Worm (Caenorhabditis elegans): ENCODE results near the gene nhr-148.
"Not testable (repeated sequence)": the region's sequence is repeated elsewhere in the genome, so short reads cannot be mapped to it uniquely, and the experiment has no call there.

The nhr-148 gene

DNA sequence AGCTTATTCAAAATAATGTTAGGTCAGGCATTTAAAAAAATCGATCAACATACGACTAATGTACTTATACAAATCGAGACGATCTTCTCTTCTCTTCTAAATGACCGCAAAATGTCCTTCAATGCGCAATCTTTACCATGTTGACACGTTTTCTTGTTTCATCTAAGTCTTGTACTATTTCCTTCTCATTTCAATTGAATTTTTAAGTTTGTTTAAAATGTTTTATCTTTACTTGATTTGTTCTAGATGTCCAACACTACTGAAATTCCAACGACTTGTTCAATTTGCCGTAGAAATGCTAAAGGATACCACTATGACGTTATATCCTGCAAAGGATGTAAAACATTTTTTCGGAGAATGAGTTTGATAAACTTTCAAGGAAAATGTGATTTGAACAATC lies at the start of gene nhr-148, which contains the start of gene nhr-263:
TSS of gene nhr-148 (plus strand) at position 215 of the 400 bp plus-strand sequence.
TSS of gene nhr-263 (minus strand) at position 101 of the 400 bp plus-strand sequence.
- no peak for TF ChIP-seq ztf-29 (GFP tag; IDR thresholded peaks at IDR 0.05)
- TF ChIP-seq ref-1 (GFP tag; conservative IDR thresholded peaks at IDR 0.05) = no peak
- TF ChIP-seq klf-2 (GFP tag; conservative IDR thresholded peaks at IDR 0.05) = no peak
- no peak for TF ChIP-seq flt-1 (GFP tag; IDR thresholded peaks at IDR 0.05)
- no peak for TF ChIP-seq tab-1 (GFP tag; IDR thresholded peaks at IDR 0.05)
- no peak for TF ChIP-seq cog-1 (tag; optimal IDR thresholded peaks at IDR 0.05)
- TF ChIP-seq med-1 (GFP tag; optimal IDR thresholded peaks at IDR 0.05; ENCODE audit: insufficient read depth) = no peak
- no peak for TF ChIP-seq ztf-23 (GFP tag; IDR thresholded peaks at IDR 0.05)
- TF ChIP-seq T22C8.4 (GFP tag; IDR thresholded peaks at IDR 0.05) = no peak

DNA sequence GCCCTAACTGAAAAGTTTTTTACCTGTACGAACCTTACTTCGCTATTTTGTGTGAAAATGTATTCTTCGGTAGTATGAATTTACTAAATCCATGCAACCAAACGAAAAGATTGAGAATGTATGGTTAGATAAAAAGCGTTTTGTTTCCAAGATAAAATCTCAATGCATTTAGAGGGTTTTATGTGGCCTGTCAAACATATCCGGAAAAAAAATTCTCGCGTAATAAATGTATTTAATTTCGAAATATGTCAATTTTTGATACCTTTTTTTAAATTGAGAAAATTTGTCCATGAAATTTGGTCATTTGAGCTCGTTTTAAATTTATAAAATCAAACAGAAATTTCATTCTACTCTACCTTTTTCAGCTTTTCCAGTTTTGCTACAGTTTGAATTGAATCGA lies 46.7 kb upstream of the nhr-148 start, which contains the start of gene F07G11.4:
TSS of gene F07G11.4 (minus strand) at position 101 of the 400 bp plus-strand sequence.
- TF ChIP-seq ztf-29 (GFP tag; IDR thresholded peaks at IDR 0.05) (no peak), flt-1 (GFP tag; IDR thresholded peaks at IDR 0.05) (no peak), cog-1 (tag; optimal IDR thresholded peaks at IDR 0.05) (no peak), klf-2 (GFP tag; conservative IDR thresholded peaks at IDR 0.05) (no peak)

DNA sequence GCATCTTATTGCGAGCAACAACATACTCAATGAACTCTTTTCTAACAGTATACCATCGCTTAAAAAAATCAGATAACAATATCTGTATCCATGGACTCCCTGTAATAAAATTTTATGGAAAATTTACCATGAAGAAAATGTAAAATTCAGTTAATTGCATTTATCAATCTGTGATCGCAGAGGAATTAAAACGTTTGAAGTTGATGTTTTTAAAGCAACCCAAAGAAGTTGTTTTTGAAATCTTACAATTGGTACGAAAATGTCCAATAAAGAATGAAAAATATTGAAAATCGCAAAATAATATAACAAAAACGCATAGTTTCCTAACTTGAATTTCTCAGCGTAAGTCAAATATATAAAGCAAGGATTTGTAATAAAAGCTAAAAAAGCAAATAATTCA lies 44.7 kb upstream of the nhr-148 start, which contains the start of gene srj-32:
TSS of gene srj-32 (minus strand) at position 101 of the 400 bp plus-strand sequence.
- no peak for TF ChIP-seq ztf-23 (GFP tag; IDR thresholded peaks at IDR 0.05)
- no peak for TF ChIP-seq tab-1 (GFP tag; IDR thresholded peaks at IDR 0.05)
- TF ChIP-seq T22C8.4 (GFP tag; IDR thresholded peaks at IDR 0.05) = no peak
- no peak for TF ChIP-seq med-1 (GFP tag; optimal IDR thresholded peaks at IDR 0.05; ENCODE audit: insufficient read depth)
- TF ChIP-seq klf-2 (GFP tag; conservative IDR thresholded peaks at IDR 0.05) = no peak
- no peak for TF ChIP-seq cog-1 (tag; optimal IDR thresholded peaks at IDR 0.05)
- no peak for TF ChIP-seq flt-1 (GFP tag; IDR thresholded peaks at IDR 0.05)
- no peak for TF ChIP-seq ref-1 (GFP tag; conservative IDR thresholded peaks at IDR 0.05)
- TF ChIP-seq ztf-29 (GFP tag; IDR thresholded peaks at IDR 0.05) = no peak

DNA sequence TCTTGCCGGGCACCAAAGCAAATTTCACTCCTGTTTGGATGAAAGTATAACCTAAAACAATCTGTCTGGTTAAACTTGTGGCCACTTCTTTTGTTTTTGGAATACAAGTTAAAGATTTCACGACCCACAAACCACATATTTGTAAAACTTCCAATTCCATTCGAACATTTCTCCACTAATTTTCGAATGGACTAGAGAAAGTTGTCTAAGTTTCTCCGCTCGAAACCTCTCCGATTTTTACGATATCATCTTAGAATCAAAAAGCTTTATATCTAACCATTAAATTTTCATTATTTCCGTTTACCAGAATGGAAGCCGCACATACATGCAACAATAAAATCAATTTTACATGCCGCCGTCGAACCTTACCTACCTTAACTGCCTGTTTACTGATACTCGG lies 43.5 kb upstream of the nhr-148 start, which contains the start of gene F07G11.3:
TSS of gene F07G11.3 (plus strand) at position 301 of the 400 bp plus-strand sequence.
- no peak for TF ChIP-seq ref-1 (GFP tag; conservative IDR thresholded peaks at IDR 0.05)
- TF ChIP-seq tab-1 (GFP tag; IDR thresholded peaks at IDR 0.05) = no peak
- no peak for TF ChIP-seq ztf-29 (GFP tag; IDR thresholded peaks at IDR 0.05)
- no peak for TF ChIP-seq klf-2 (GFP tag; conservative IDR thresholded peaks at IDR 0.05)
- TF ChIP-seq med-1 (GFP tag; optimal IDR thresholded peaks at IDR 0.05; ENCODE audit: insufficient read depth) = no peak
- no peak for TF ChIP-seq flt-1 (GFP tag; IDR thresholded peaks at IDR 0.05)
- no peak for TF ChIP-seq ztf-23 (GFP tag; IDR thresholded peaks at IDR 0.05)
- TF ChIP-seq cog-1 (tag; optimal IDR thresholded peaks at IDR 0.05) = no peak
- TF ChIP-seq T22C8.4 (GFP tag; IDR thresholded peaks at IDR 0.05) = no peak

DNA sequence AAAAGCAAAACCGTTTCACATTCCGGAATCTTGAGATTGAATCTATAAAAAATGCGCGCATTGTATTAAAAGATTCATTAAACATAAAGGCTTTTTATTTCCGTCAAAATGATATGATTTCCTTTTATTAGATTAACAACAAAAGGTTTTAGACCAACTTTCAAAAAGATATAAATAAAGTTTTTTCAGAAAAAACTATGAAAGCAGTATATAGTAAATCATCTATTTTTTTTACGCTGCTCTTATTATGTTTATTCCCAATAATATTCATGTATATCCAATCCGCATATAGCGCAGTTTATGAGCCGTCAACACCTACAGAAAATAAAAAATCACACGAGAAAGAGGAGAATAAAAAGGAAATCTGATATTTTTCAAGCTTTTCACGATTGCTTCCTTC lies 37.5 kb upstream of the nhr-148 start, which contains the start of gene F07G11.2:
TSS of gene F07G11.2 (plus strand) at position 301 of the 400 bp plus-strand sequence.
- TF ChIP-seq ztf-23, tab-1, T22C8.4 (GFP tag; IDR thresholded peaks at IDR 0.05): not testable (repeated sequence)

DNA sequence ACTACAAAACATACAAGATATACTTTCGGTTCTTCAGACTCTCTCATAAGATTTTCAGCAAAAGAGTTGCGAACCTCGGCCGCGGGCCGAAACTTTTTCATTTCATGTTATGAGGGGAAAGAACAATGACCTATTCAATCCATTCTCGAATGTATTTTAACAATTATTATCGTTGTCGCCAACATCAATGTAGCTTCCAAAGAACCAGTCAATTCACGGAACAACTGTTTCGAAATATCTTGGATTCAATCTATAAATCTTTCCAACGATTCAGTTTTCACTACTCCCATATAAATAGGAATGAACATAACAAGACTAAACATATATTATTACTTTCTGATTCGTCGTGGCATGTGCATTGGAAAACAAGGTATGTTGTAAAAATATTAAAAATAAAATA lies 34.9 kb upstream of the nhr-148 start, which contains the start of gene F07G11.1:
TSS of gene F07G11.1 (plus strand) at position 301 of the 400 bp plus-strand sequence.
- no peak for TF ChIP-seq cog-1 (tag; optimal IDR thresholded peaks at IDR 0.05)
- no peak for TF ChIP-seq ztf-23 (GFP tag; IDR thresholded peaks at IDR 0.05)
- TF ChIP-seq flt-1 (GFP tag; IDR thresholded peaks at IDR 0.05) = no peak
- TF ChIP-seq ztf-29 (GFP tag; IDR thresholded peaks at IDR 0.05) = no peak
- no peak for TF ChIP-seq med-1 (GFP tag; optimal IDR thresholded peaks at IDR 0.05; ENCODE audit: insufficient read depth)
- TF ChIP-seq ref-1 (GFP tag; conservative IDR thresholded peaks at IDR 0.05) = no peak
- TF ChIP-seq T22C8.4 (GFP tag; IDR thresholded peaks at IDR 0.05) = no peak
- no peak for TF ChIP-seq klf-2 (GFP tag; conservative IDR thresholded peaks at IDR 0.05)
- no peak for TF ChIP-seq tab-1 (GFP tag; IDR thresholded peaks at IDR 0.05)

DNA sequence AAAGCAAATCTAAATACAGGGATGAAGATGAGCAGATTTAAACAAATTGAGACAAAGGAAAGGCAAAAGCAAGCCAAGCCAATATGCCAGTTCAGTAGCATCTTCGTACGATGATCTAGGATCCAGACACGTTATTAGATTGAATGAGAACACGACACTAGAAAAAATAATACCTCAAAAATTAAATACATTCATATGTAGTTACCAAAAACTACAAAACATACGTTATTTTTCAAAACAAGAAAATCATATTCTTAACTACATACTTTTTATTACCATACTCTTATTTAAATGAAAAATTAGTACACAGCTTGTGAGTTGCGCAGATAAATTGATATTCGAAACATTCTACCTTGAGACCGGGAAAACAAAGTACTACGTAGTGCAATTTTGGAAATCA lies 28.7 kb upstream of the nhr-148 start, which contains the start of gene srx-6:
TSS of gene srx-6 (minus strand) at position 101 of the 400 bp plus-strand sequence.
- no peak for TF ChIP-seq T22C8.4 (GFP tag; IDR thresholded peaks at IDR 0.05)
- TF ChIP-seq ref-1 (GFP tag; conservative IDR thresholded peaks at IDR 0.05) = no peak
- TF ChIP-seq cog-1 (tag; optimal IDR thresholded peaks at IDR 0.05) = no peak
- no peak for TF ChIP-seq ztf-23 (GFP tag; IDR thresholded peaks at IDR 0.05)
- TF ChIP-seq ztf-29 (GFP tag; IDR thresholded peaks at IDR 0.05) = no peak
- no peak for TF ChIP-seq tab-1 (GFP tag; IDR thresholded peaks at IDR 0.05)
- no peak for TF ChIP-seq klf-2 (GFP tag; conservative IDR thresholded peaks at IDR 0.05)
- TF ChIP-seq med-1 (GFP tag; optimal IDR thresholded peaks at IDR 0.05; ENCODE audit: insufficient read depth) = no peak
- no peak for TF ChIP-seq flt-1 (GFP tag; IDR thresholded peaks at IDR 0.05)

DNA sequence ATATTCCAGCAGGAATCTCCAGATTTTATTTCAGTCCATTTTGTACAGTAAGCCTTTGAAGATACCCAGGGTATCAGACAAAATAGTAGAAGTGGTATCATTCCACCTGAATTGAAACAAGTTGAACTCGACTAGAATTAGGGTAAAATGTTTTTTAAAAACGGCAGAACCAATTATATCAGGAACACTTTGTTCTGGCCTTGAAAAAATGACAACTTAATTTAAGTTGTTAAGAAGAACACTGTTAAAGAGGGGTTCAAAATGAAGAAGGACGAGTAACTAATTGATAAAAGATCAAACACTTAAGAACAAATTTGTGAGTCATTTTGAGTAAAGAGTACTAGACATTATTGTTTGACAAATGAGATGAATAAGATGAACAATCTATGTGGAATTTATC lies 21.0 kb upstream of the nhr-148 start, which contains the start of gene lmd-4:
TSS of gene lmd-4 (minus strand) at position 101 of the 400 bp plus-strand sequence.
- TF ChIP-seq T22C8.4 (GFP tag; IDR thresholded peaks at IDR 0.05) (no peak), tab-1 (GFP tag; IDR thresholded peaks at IDR 0.05) (no peak), med-1 (GFP tag; optimal IDR thresholded peaks at IDR 0.05; ENCODE audit: insufficient read depth) (no peak), ztf-29 (GFP tag; IDR thresholded peaks at IDR 0.05) (no peak), cog-1 (tag; optimal IDR thresholded peaks at IDR 0.05) (no peak), ztf-23 (GFP tag; IDR thresholded peaks at IDR 0.05) (no peak), ref-1 (GFP tag; conservative IDR thresholded peaks at IDR 0.05) (no peak), klf-2 (GFP tag; conservative IDR thresholded peaks at IDR 0.05) (no peak), flt-1 (GFP tag; IDR thresholded peaks at IDR 0.05) (no peak)

DNA sequence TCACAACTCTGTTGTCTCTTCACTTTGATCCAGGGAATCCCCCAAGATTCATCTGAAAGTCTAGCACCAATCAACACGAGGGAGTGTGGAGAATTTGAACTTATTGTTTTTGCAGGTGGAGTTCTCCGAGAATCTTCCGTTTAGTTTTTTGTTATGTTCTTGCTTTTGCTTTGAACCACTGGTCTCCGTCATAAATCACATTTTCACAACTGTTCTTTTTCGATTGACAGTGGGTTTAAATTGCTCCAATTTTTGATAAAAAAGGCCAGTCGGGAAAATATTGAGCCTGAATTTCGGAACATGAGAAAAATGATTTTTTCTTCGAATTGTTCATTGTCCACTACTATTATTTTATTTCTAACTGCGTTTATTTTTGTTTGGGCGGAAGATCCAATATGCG lies 20.0 kb upstream of the nhr-148 start, which contains the start of gene F10G2.10:
TSS of gene F10G2.10 (plus strand) at position 301 of the 400 bp plus-strand sequence.
- TF ChIP-seq ztf-29 (GFP tag; IDR thresholded peaks at IDR 0.05) (no peak), cog-1 (tag; optimal IDR thresholded peaks at IDR 0.05) (no peak), flt-1 (GFP tag; IDR thresholded peaks at IDR 0.05) (no peak)

DNA sequence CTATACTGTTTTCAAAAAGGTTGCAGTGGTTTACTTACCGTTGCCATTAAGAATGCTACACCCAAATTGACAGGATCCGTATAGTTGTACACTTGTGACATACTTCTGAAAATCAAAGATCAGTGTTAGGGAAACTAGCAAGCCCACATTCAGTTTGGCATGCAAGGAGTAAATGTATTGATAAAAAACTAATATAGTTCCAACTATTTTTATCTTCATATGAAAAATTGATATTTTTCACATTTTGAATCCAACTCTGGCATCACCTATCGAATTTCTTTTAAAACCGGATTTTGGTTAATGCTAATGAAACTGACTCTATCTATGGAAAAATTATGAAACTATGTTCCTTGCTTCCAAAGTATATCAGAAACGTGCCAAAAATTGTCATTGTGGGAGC lies 16.7 kb upstream of the nhr-148 start, which contains the start of gene srx-92:
TSS of gene srx-92 (minus strand) at position 101 of the 400 bp plus-strand sequence.
- no peak for TF ChIP-seq T22C8.4 (GFP tag; IDR thresholded peaks at IDR 0.05)
- TF ChIP-seq flt-1 (GFP tag; IDR thresholded peaks at IDR 0.05) = no peak
- no peak for TF ChIP-seq ref-1 (GFP tag; conservative IDR thresholded peaks at IDR 0.05)
- no peak for TF ChIP-seq cog-1 (tag; optimal IDR thresholded peaks at IDR 0.05)
- TF ChIP-seq tab-1 (GFP tag; IDR thresholded peaks at IDR 0.05) = no peak
- TF ChIP-seq ztf-29 (GFP tag; IDR thresholded peaks at IDR 0.05) = no peak
- TF ChIP-seq klf-2 (GFP tag; conservative IDR thresholded peaks at IDR 0.05) = no peak
- TF ChIP-seq med-1 (GFP tag; optimal IDR thresholded peaks at IDR 0.05; ENCODE audit: insufficient read depth) = no peak
- TF ChIP-seq ztf-23 (GFP tag; IDR thresholded peaks at IDR 0.05) = no peak

All from whole organism, midembryonic.